Fruit fly (Drosophila melanogaster) whole organism, embryonic: ENCODE data around the gene CRAT.

Source experiments
- Atf-2 ChIP-seq: fragments of 200-800 bp; sonication (Bioruptor generic); optimal IDR thresholded peaks from 2 replicates; lab custom pipeline; 2016; ENCODE audit warnings: missing biosample characterization, missing genetic modification characterization
- CG10209 ChIP-seq: fragments of 200-800 bp; sonication (Bioruptor generic); optimal IDR thresholded peaks from 3 replicates; lab custom pipeline; 2017; ENCODE audit warnings: missing biosample characterization, mild to moderate bottlenecking, missing genetic modification characterization, missing genetic modification reagents
- CG1024 ChIP-seq: fragments of 200-800 bp; sonication (Bioruptor generic); IDR thresholded peaks from 2 replicates; pipeline ENCODE4 v1.3.6; 2022; ENCODE audit warnings: missing biosample characterization, missing genetic modification characterization
- CG10431 ChIP-seq: fragments of 200-800 bp; sonication (Bioruptor generic); optimal IDR thresholded peaks from 3 replicates; lab custom pipeline; 2018; ENCODE audit warnings: missing biosample characterization, mild to moderate bottlenecking, missing genetic modification characterization
- CG12104 ChIP-seq: fragments of 200-800 bp; sonication (Bioruptor generic); optimal IDR thresholded peaks from 3 replicates; lab custom pipeline; 2016; ENCODE audit warnings: missing biosample characterization, missing genetic modification characterization
- CG12155 ChIP-seq: fragments of 200-800 bp; sonication (Bioruptor generic); optimal IDR thresholded peaks from 3 replicates; lab custom pipeline; 2016; ENCODE audit warnings: missing biosample characterization, missing genetic modification characterization
- CG12942 ChIP-seq: fragments of 200-800 bp; sonication (Bioruptor generic); optimal IDR thresholded peaks from 3 replicates; lab custom pipeline; 2016; ENCODE audit warnings: missing biosample characterization, missing genetic modification characterization
- CG15696 ChIP-seq: fragments of 200-800 bp; sonication (Bioruptor generic); optimal IDR thresholded peaks from 2 replicates; lab custom pipeline; 2019; ENCODE audit warnings: missing biosample characterization, mild to moderate bottlenecking, missing genetic modification characterization, moderate library complexity
- CG17385 ChIP-seq: fragments of 200-800 bp; sonication (Bioruptor generic); optimal IDR thresholded peaks from 3 replicates; lab custom pipeline; 2018; ENCODE audit warnings: missing biosample characterization, mild to moderate bottlenecking, missing genetic modification characterization
- CG2116 ChIP-seq: fragments of 200-800 bp; sonication (Bioruptor generic); optimal IDR thresholded peaks from 3 replicates; lab custom pipeline; 2018; ENCODE audit warnings: missing biosample characterization, mild to moderate bottlenecking, missing genetic modification characterization
- CG2202 ChIP-seq: fragments of 200-800 bp; sonication (Bioruptor generic); optimal IDR thresholded peaks from 2 replicates; lab custom pipeline; 2018; ENCODE audit warnings: missing biosample characterization, mild to moderate bottlenecking, missing genetic modification characterization
- CG2678 ChIP-seq: fragments of 200-800 bp; sonication (Bioruptor generic); optimal IDR thresholded peaks from 3 replicates; lab custom pipeline; 2019; ENCODE audit warnings: missing biosample characterization, mild to moderate bottlenecking, missing genetic modification characterization, moderate library complexity
- CG2712 ChIP-seq: fragments of 200-800 bp; optimal IDR thresholded peaks from 3 replicates; lab custom pipeline; 2019; ENCODE audit warnings: missing biosample characterization, mild to moderate bottlenecking, missing genetic modification characterization, moderate library complexity
- CG31441 ChIP-seq: fragments of 200-800 bp; sonication (Bioruptor generic); IDR thresholded peaks from 2 replicates; pipeline ENCODE4 v1.3.6; 2022; ENCODE audit warnings: missing biosample characterization, missing genetic modification characterization
- CG32532 ChIP-seq: fragments of 200-800 bp; sonication (Bioruptor generic); IDR thresholded peaks from 2 replicates; pipeline ENCODE4 v1.3.6; 2022; ENCODE audit warnings: missing biosample characterization, missing genetic modification characterization
- CG3838 ChIP-seq: fragments of 200-800 bp; sonication (Bioruptor generic); optimal IDR thresholded peaks from 3 replicates; lab custom pipeline; 2016; ENCODE audit warnings: missing biosample characterization, missing genetic modification characterization
- CG4404 ChIP-seq: fragments of 200-800 bp; sonication (Bioruptor generic); IDR thresholded peaks from 2 replicates; pipeline ENCODE4 v1.3.6; 2022; ENCODE audit warnings: missing biosample characterization, missing genetic modification characterization
- CG4424 ChIP-seq: fragments of 200-800 bp; sonication (Bioruptor generic); optimal IDR thresholded peaks from 3 replicates; lab custom pipeline; 2016; ENCODE audit warnings: missing biosample characterization, missing genetic modification characterization
- CG4617 ChIP-seq: fragments of 200-800 bp; sonication (Bioruptor generic); optimal IDR thresholded peaks from 3 replicates; lab custom pipeline; 2016; ENCODE audit warnings: missing biosample characterization, missing genetic modification characterization, borderline replicate concordance
- CG5180 ChIP-seq: fragments of 200-800 bp; sonication (Bioruptor generic); optimal IDR thresholded peaks from 3 replicates; lab custom pipeline; 2017; ENCODE audit warnings: missing biosample characterization, missing genetic modification characterization, mild to moderate bottlenecking, moderate library complexity, missing genetic modification reagents
- CG6254 ChIP-seq: fragments of 200-800 bp; sonication (Bioruptor generic); optimal IDR thresholded peaks from 3 replicates; lab custom pipeline; 2017; ENCODE audit warnings: mild to moderate bottlenecking, missing biosample characterization, missing genetic modification reagents, missing genetic modification characterization
- CG6689 ChIP-seq: fragments of 200-800 bp; sonication (Bioruptor generic); IDR thresholded peaks from 2 replicates; pipeline ENCODE4 v1.3.6; 2022; ENCODE audit warnings: missing biosample characterization, missing genetic modification characterization
- CG8359 ChIP-seq: fragments of 200-800 bp; sonication (Bioruptor generic); optimal IDR thresholded peaks from 2 replicates; lab custom pipeline; 2017; ENCODE audit warnings: missing biosample characterization, mild to moderate bottlenecking, missing genetic modification characterization, borderline replicate concordance
- HLH54F ChIP-seq: fragments of 200-800 bp; sonication (Bioruptor generic); optimal IDR thresholded peaks from 3 replicates; lab custom pipeline; 2016; ENCODE audit warnings: missing biosample characterization, missing genetic modification characterization
- HmgD ChIP-seq: fragments of 200-800 bp; sonication (Bioruptor generic); optimal IDR thresholded peaks from 3 replicates; lab custom pipeline; 2016; ENCODE audit warnings: missing biosample characterization, missing genetic modification characterization
- Med ChIP-seq: fragments of 200-800 bp; sonication (Bioruptor generic); peaks from one replicate; lab custom pipeline; 2016; ENCODE audit warnings: missing biosample characterization, missing genetic modification characterization, mild to moderate bottlenecking, inconsistent platforms, moderate library complexity
- Mrtf ChIP-seq: fragments of 200-800 bp; sonication (Bioruptor generic); IDR thresholded peaks from 3 replicates; pipeline ENCODE4 v1.3.6; 2022; ENCODE audit warnings: missing biosample characterization, missing genetic modification characterization
- Myb ChIP-seq: fragments of 200-800 bp; sonication (Bioruptor generic); optimal IDR thresholded peaks from 2 replicates; lab custom pipeline; 2016; ENCODE audit warnings: missing biosample characterization, missing genetic modification characterization
- NfI ChIP-seq: fragments of 200-800 bp; sonication (Bioruptor generic); optimal IDR thresholded peaks from 3 replicates; lab custom pipeline; 2018; ENCODE audit warnings: missing biosample characterization, mild to moderate bottlenecking, missing genetic modification characterization, moderate library complexity
- Sox100B ChIP-seq: fragments of 200-800 bp; sonication (Bioruptor generic); optimal IDR thresholded peaks from 3 replicates; lab custom pipeline; 2018; ENCODE audit warnings: missing biosample characterization, mild to moderate bottlenecking, missing genetic modification characterization
- Taf1 ChIP-seq: fragments of 200-800 bp; sonication (Bioruptor generic); IDR thresholded peaks from 2 replicates; pipeline ENCODE4 v1.3.6; 2022; ENCODE audit warnings: missing biosample characterization, missing genetic modification characterization
- Xbp1 ChIP-seq: fragments of 200-800 bp; sonication (Bioruptor generic); optimal IDR thresholded peaks from 3 replicates; lab custom pipeline; 2016; ENCODE audit warnings: missing biosample characterization, mild to moderate bottlenecking, missing genetic modification characterization
- Xrp1 ChIP-seq: fragments of 200-800 bp; sonication (Bioruptor generic); IDR thresholded peaks from 2 replicates; pipeline ENCODE4 v1.3.6; 2022; ENCODE audit warnings: missing biosample characterization, missing genetic modification characterization
- ase ChIP-seq: fragments of 200-800 bp; sonication (Bioruptor generic); IDR thresholded peaks from 3 replicates; pipeline ENCODE4 v1.3.6; 2022; ENCODE audit warnings: missing biosample characterization, missing genetic modification characterization
- bab2 ChIP-seq: fragments of 200-800 bp; sonication (Bioruptor generic); optimal IDR thresholded peaks from 2 replicates; lab custom pipeline; 2016; ENCODE audit warnings: missing biosample characterization, missing genetic modification characterization
- bsh ChIP-seq, 2 experiments: fragments of 200-800 bp; sonication (Bioruptor generic); optimal IDR thresholded peaks; 2 replicates each; lab custom pipeline; 2017 to 2018; ENCODE audit warnings: mild to moderate bottlenecking in 2 of 2, missing biosample characterization in 2 of 2, missing genetic modification characterization in 2 of 2, moderate library complexity in 1 of 2
- crol ChIP-seq: fragments of 200-800 bp; sonication (Bioruptor generic); IDR thresholded peaks from 2 replicates; pipeline ENCODE4 v1.3.6; 2022; ENCODE audit warnings: missing biosample characterization, missing genetic modification characterization
- cwo ChIP-seq: fragments of 200-800 bp; sonication (Bioruptor generic); optimal IDR thresholded peaks from 3 replicates; lab custom pipeline; 2017; ENCODE audit warnings: missing biosample characterization, missing genetic modification characterization, mild to moderate bottlenecking, moderate library complexity, missing genetic modification reagents
- ems ChIP-seq: fragments of 200-800 bp; sonication (Bioruptor generic); optimal IDR thresholded peaks from 3 replicates; lab custom pipeline; 2016; ENCODE audit warnings: missing biosample characterization, missing genetic modification characterization
- fd102C ChIP-seq: fragments of 200-800 bp; sonication (Bioruptor generic); optimal IDR thresholded peaks from 2 replicates; lab custom pipeline; 2018; ENCODE audit warnings: missing biosample characterization, mild to moderate bottlenecking, missing genetic modification characterization, moderate library complexity
- knrl ChIP-seq: fragments of 200-800 bp; sonication (Bioruptor generic); IDR thresholded peaks from 3 replicates; pipeline ENCODE4 v1.3.6; 2022; ENCODE audit warnings: missing biosample characterization, missing genetic modification characterization; ENCODE audit not compliant: partially characterized antibody
- org-1 ChIP-seq: fragments of 200-800 bp; sonication (Bioruptor generic); optimal IDR thresholded peaks from 2 replicates; lab custom pipeline; 2017; ENCODE audit warnings: missing biosample characterization, missing genetic modification characterization
- pho ChIP-seq: fragments of 200-800 bp; sonication (Bioruptor generic); optimal IDR thresholded peaks from 2 replicates; lab custom pipeline; 2016; ENCODE audit warnings: missing biosample characterization, missing genetic modification characterization
- psq ChIP-seq: fragments of 200-800 bp; sonication (Bioruptor generic); optimal IDR thresholded peaks from 2 replicates; lab custom pipeline; 2017; ENCODE audit warnings: missing biosample characterization, missing genetic modification characterization
- ranshi ChIP-seq: fragments of 200-800 bp; sonication (Bioruptor generic); IDR thresholded peaks from 2 replicates; pipeline ENCODE4 v1.3.6; 2022; ENCODE audit warnings: missing biosample characterization, missing genetic modification characterization
- sc ChIP-seq, 3 experiments: fragments of >200 bp in 2 of 3; fragments of 200-800 bp in 1 of 3; sonication (Bioruptor generic) in 1 of 3; optimal IDR thresholded peaks; 2 replicates in 2 of 3; 3 replicates in 1 of 3; lab custom pipeline; 2017; ENCODE audit warnings: mild to moderate bottlenecking in 1 of 3, missing biosample characterization in 1 of 3, missing genetic modification characterization in 1 of 3, missing genetic modification reagents in 1 of 3
- slp2 ChIP-seq: fragments of 200-800 bp; sonication (Bioruptor generic); optimal IDR thresholded peaks from 2 replicates; lab custom pipeline; 2016; ENCODE audit warnings: missing biosample characterization, missing genetic modification characterization
- sqz ChIP-seq: fragments of 200-800 bp; sonication (Bioruptor generic); optimal IDR thresholded peaks from 3 replicates; lab custom pipeline; 2018; ENCODE audit warnings: missing biosample characterization, mild to moderate bottlenecking, missing genetic modification characterization
- zfh1 ChIP-seq: fragments of 200-800 bp; sonication (Bioruptor generic); IDR thresholded peaks from 3 replicates; pipeline ENCODE4 v1.3.6; 2022; ENCODE audit warnings: missing biosample characterization, missing genetic modification characterization

The CRAT gene

dm6 chr3R:6353624-6354352 is 22.1 kb downstream of the CRAT start (continued):
- TF ChIP-seq fd102C (GFP tag; lab: Kevin White, UChicago) (no peak), slp2 (GFP tag; lab: Kevin White, UChicago) (peak; percentile 48), Myb (peak; percentile 35), CG12942 (GFP tag; lab: Kevin White, UChicago) (peak; percentile 63), CG4617 (GFP tag; lab: Kevin White, UChicago) (peak; percentile 49), pho (GFP tag; lab: Kevin White, UChicago) (peak; percentile 56), Taf1 (0 out of 2 replicates have a peak, but pooled peaks have one; percentile 10), HLH54F (GFP tag; lab: Kevin White, UChicago) (peak; percentile 45), Med (peak; percentile 89), CG6254 (GFP tag; lab: Kevin White, UChicago) (peak; percentile 67), zfh1 (GFP tag; lab: Robert Waterston, UW) (peak; percentile 52; the same call in 2 of the 3 replicates), bab2 (peak; percentile 70), CG2202 (no peak), CG12155 (peak; percentile 64), Sox100B (GFP tag; lab: Kevin White, UChicago) (peak; percentile 92), CG2116 (GFP tag; lab: Kevin White, UChicago) (peak; percentile 32), CG15696 (peak; percentile 20), Xbp1 (peak; percentile 83), CG8359 (peak; percentile 40), Xrp1 (GFP tag; lab: Robert Waterston, UW) (peak; percentile 55), CG4404 (0 out of 2 replicates have a peak, but pooled peaks have one; percentile 37), sqz (no peak), CG3838 (GFP tag; lab: Kevin White, UChicago) (peak; percentile 79), knrl (no peak), CG5180 (GFP tag; lab: Kevin White, UChicago) (peak; percentile 71), HmgD (GFP tag; lab: Kevin White, UChicago) (peak; percentile 21), CG32532 (peak; percentile 47; the same call in 1 of the 2 replicates), CG17385 (peak; percentile 79), ase (GFP tag; lab: Robert Waterston, UW) (0 out of 3 replicates have a peak, but pooled peaks have one; percentile 22), ranshi (GFP tag; lab: Robert Waterston, UW) (peak; percentile 54; the same call in 1 of the 2 replicates), ems (GFP tag; lab: Kevin White, UChicago) (peak; percentile 62), Mrtf (GFP tag; lab: Robert Waterston, UW) (peak; percentile 59; the same call in 1 of the 3 replicates)

dm6 chr3R:6352893-6353623 is 22.8 kb downstream of the CRAT start:
- peak; percentile 29; the same call in 1 of the 2 replicates for TF ChIP-seq CG31441 (GFP tag; lab: Robert Waterston, UW)
- peak; percentile 48 for TF ChIP-seq CG2712
- TF ChIP-seq CG2678 (tag; lab: Kevin White, UChicago) = peak; percentile 65
- no peak for TF ChIP-seq Atf-2 (GFP tag; lab: Kevin White, UChicago)
- peak; percentile 54 for TF ChIP-seq org-1 (GFP tag; lab: Kevin White, UChicago)
- TF ChIP-seq CG10209 (GFP tag; lab: Kevin White, UChicago) = peak; percentile 40
- TF ChIP-seq cwo (GFP tag; lab: Kevin White, UChicago) = no peak
- TF ChIP-seq psq = no peak
- TF ChIP-seq CG10431 (GFP tag; lab: Kevin White, UChicago) = no peak
- peak; percentile 87 for TF ChIP-seq crol (GFP tag; lab: Robert Waterston, UW)
- no peak for TF ChIP-seq CG1024 (GFP tag; lab: Robert Waterston, UW)
- peak; percentile 13 for TF ChIP-seq CG12104
- no peak for TF ChIP-seq sc (optimal IDR thresholded peaks at IDR 0.05; lab: Kevin White, UChicago)
- TF ChIP-seq sc (GFP tag; optimal IDR thresholded peaks at IDR 0.05; lab: Kevin White, UChicago) = peak; percentile 9
- peak; percentile 53 for TF ChIP-seq CG4424 (GFP tag; lab: Kevin White, UChicago)
- TF ChIP-seq CG6689 (GFP tag; lab: Robert Waterston, UW) = peak; percentile 39; the same call in 1 of the 2 replicates
- peak in 1 of 2 experiments; percentile 16 for TF ChIP-seq bsh (GFP tag; optimal IDR thresholded peaks at IDR 0.05; lab: Kevin White, UChicago)
- peak; percentile 12 for TF ChIP-seq NfI
